Fruit fly (Drosophila melanogaster): ENCODE measurements around the gene grsm.

grsm gene

dm6 chr3R:12960929-12961855, 6.3 kb downstream of the grsm start, which contains the start of gene Spc25:
Gene Spc25 (plus strand): TSS chr3R:12961745.
- peak; percentile 15 for TF ChIP-seq CG17801 (GFP tag; optimal IDR thresholded peaks at IDR 0.05; ENCODE audit: partially characterized antibody)

dm6 chr3R:12960227-12960626, 7.3 kb downstream of the grsm start:
- TF ChIP-seq CG17801 (GFP tag; optimal IDR thresholded peaks at IDR 0.05; ENCODE audit: partially characterized antibody), result no peak

- no peak for TF ChIP-seq CG17801 (GFP tag; optimal IDR thresholded peaks at IDR 0.05; ENCODE audit: partially characterized antibody)
These were observed 10.1 kb downstream of the grsm start for dm6 chr3R:12957388-12957787.

- no peak for TF ChIP-seq CG17801 (GFP tag; optimal IDR thresholded peaks at IDR 0.05; ENCODE audit: partially characterized antibody)
These were observed 51.7 kb downstream of the grsm start, which contains the start of gene beat-Vb for dm6 chr3R:12915811-12916210. Gene beat-Vb (plus strand): TSS chr3R:12916056.

dm6 chr3R:12911192-12911591, 56.3 kb downstream of the grsm start, which contains the start of gene CG10909:
Gene CG10909 (minus strand): TSS chr3R:12911292.
- TF ChIP-seq CG17801 (GFP tag; optimal IDR thresholded peaks at IDR 0.05; ENCODE audit: partially characterized antibody), result no peak

All from ovary, adult (tissue).